Worm (Caenorhabditis elegans) whole organism, L4/young adult: ENCODE results near the gene R144.12.
A peak's percentile ranks its signal among the peaks of the same experiment; 100 is the strongest.

ENCODE experiments used
- dao-5 ChIP-seq: sonication (generic microtip); optimal IDR thresholded peaks from 2 replicates; lab custom pipeline; 2016; ENCODE audit warnings: missing genotype, missing genetic modification characterization, moderate library complexity, missing compliant biosample characterization
- him-1 ChIP-seq: sonication (generic microtip); optimal IDR thresholded peaks from 2 replicates; lab custom pipeline; 2016; ENCODE audit warnings: missing genotype, missing genetic modification reagents, missing genetic modification characterization, missing compliant biosample characterization

ce11 chrIII:5018116-5018689 lies 11.4 kb upstream of the R144.12 start, which contains the start of gene wip-1:
- TF ChIP-seq him-1 (tag; lab: Kevin White, UChicago), result peak; percentile 98
- TF ChIP-seq dao-5 (tag; lab: Kevin White, UChicago), result peak; percentile 72
